Worm (Caenorhabditis elegans) whole organism, L4/young adult: ENCODE measurements around the gene raga-1.

ENCODE experiments used
- W03F9.2 ChIP-seq: fragments of 150-350 bp; optimal IDR thresholded peaks from 2 replicates; lab custom pipeline; 2014; ENCODE audit warnings: missing biosample characterization, missing genetic modification characterization
- dao-5 ChIP-seq: sonication (generic microtip); optimal IDR thresholded peaks from 2 replicates; lab custom pipeline; 2016; ENCODE audit warnings: missing genotype, missing genetic modification characterization, moderate library complexity, missing compliant biosample characterization
- him-1 ChIP-seq: sonication (generic microtip); optimal IDR thresholded peaks from 2 replicates; lab custom pipeline; 2016; ENCODE audit warnings: missing genotype, missing genetic modification reagents, missing genetic modification characterization, missing compliant biosample characterization

- TF ChIP-seq W03F9.2: no peak
- TF ChIP-seq him-1 (tag; lab: Kevin White, UChicago): no peak
- no peak for TF ChIP-seq dao-5
Measured at ce11 chrII:11335670-11336069, 34.5 kb downstream of the raga-1 start.
